Worm (Caenorhabditis elegans): ENCODE results near the gene srh-32.

ce11 chrV:17668531-17668930 is 32.5 kb upstream of the srh-32 start, which contains the start of gene str-89:
- no peak for TF ChIP-seq lin-26 (GFP tag; IDR thresholded peaks at IDR 0.05)
- TF ChIP-seq snpc-4 (GFP tag; optimal IDR thresholded peaks at IDR 0.05): no peak
- TF ChIP-seq snpc-4 (tag; optimal IDR thresholded peaks at IDR 0.05): no peak
- TF ChIP-seq ceh-100 (GFP tag; IDR thresholded peaks at IDR 0.05): no peak
- TF ChIP-seq sea-2 (GFP tag; IDR thresholded peaks at IDR 0.05): no peak
